Worm (Caenorhabditis elegans): ENCODE results near the gene sre-4.

DNA sequence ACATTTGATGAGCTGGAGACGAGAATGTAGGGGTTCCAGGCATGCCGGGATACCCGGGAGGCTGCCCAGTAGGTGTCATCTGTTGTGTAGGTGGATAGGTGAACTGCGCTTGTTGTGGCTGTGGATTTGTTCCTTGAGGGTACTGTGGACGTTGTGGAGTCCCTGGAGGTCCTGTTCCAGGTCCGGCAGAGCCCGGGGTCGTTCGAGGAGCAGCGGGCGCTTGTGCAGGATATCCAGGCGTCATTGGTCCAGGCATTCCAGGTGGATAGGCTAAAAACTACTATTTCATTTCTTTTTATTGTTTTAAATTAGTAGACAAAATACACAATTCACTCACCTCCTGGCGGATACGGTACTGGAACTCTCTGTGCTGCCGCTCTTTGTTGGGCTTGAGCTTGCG, 10.7 kb upstream of the sre-4 start:
- no peak for TF ChIP-seq nhr-23 (tag; optimal IDR thresholded peaks at IDR 0.05)
- TF ChIP-seq ceh-9 (tag; optimal IDR thresholded peaks at IDR 0.05), result no peak
